Worm (Caenorhabditis elegans) whole organism, early embryonic: Measurements from ENCODE around the gene efk-1.

Source experiments
- F13C5.2 ChIP-seq: sonication (generic microtip); optimal IDR thresholded peaks from 2 replicates; lab custom pipeline; 2017; ENCODE audit warnings: mild to moderate bottlenecking, missing genetic modification characterization, inconsistent platforms, missing compliant biosample characterization
- ceh-36 ChIP-seq: sonication (generic microtip); optimal IDR thresholded peaks from 2 replicates; lab custom pipeline; 2016; ENCODE audit warnings: missing genetic modification characterization, inconsistent platforms, missing compliant biosample characterization

DNA sequence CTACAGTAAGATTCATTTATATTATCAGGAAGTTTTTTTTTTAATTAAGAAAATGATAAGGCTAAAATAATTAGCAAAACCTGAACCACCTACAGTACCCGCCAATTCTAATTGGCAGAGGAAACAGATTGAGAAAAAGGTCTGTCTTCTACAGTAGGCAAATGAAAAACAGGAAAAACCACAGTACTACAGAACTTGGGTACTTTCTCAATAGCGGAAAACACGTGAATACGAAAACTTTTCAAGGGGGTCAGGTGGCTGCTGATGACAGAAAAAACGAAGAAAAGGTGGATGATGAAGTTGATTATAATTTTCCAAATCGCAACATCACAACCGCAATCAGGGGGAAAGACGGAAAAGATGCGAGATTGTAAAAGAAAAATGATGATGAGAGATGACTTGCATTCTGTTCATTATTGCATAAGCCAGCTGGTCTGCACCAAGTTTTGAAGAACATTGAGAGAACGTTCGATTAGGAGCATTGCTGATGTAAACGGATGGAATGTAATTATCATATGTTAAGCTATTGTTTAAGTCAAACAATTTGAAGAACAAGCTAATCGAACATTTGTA, 23.9 kb downstream of the efk-1 start:
- no peak for TF ChIP-seq ceh-36 (tag; lab: Kevin White, UChicago)
- no peak for TF ChIP-seq F13C5.2 (tag; lab: Kevin White, UChicago)
